Worm (Caenorhabditis elegans) whole organism, early embryonic: ENCODE measurements around the gene cpt-4.

Source experiments
- B0310.2 ChIP-seq: sonication (generic microtip); optimal IDR thresholded peaks from 2 replicates; lab custom pipeline; 2016; ENCODE audit warnings: mild to moderate bottlenecking, missing genetic modification characterization, missing compliant biosample characterization
- F13C5.2 ChIP-seq: sonication (generic microtip); optimal IDR thresholded peaks from 2 replicates; lab custom pipeline; 2017; ENCODE audit warnings: mild to moderate bottlenecking, missing genetic modification characterization, inconsistent platforms, missing compliant biosample characterization
- aly-1 ChIP-seq: sonication (generic microtip); optimal IDR thresholded peaks from 2 replicates; lab custom pipeline; 2016; ENCODE audit warnings: missing genetic modification characterization, missing compliant biosample characterization
- ama-1 ChIP-seq: fragments of 150-350 bp; optimal IDR thresholded peaks from 2 replicates; lab custom pipeline; 2014
- ceh-13 ChIP-seq: fragments of 200-800 bp; sonication (Bioruptor generic); optimal IDR thresholded peaks from 2 replicates; lab custom pipeline; 2018; ENCODE audit warnings: mild to moderate bottlenecking, missing genetic modification characterization, missing compliant biosample characterization
- ceh-36 ChIP-seq: sonication (generic microtip); optimal IDR thresholded peaks from 2 replicates; lab custom pipeline; 2016; ENCODE audit warnings: missing genetic modification characterization, inconsistent platforms, missing compliant biosample characterization
- ets-7 ChIP-seq: sonication (generic microtip); optimal IDR thresholded peaks from 2 replicates; lab custom pipeline; 2016; ENCODE audit warnings: missing genotype, missing genetic modification characterization, missing compliant biosample characterization
- flt-1 ChIP-seq: fragments of 200-800 bp; sonication (Bioruptor generic); IDR thresholded peaks from 2 replicates; pipeline ENCODE4 v1.3.6; 2022; ENCODE audit warnings: missing genetic modification characterization, missing compliant biosample characterization
- hmbx-1 ChIP-seq: sonication (generic microtip); optimal IDR thresholded peaks from 2 replicates; lab custom pipeline; 2016; ENCODE audit warnings: mild to moderate bottlenecking, missing genetic modification characterization, missing compliant biosample characterization
- hmg-4 ChIP-seq: fragments of 200-800 bp; sonication (Bioruptor generic); optimal IDR thresholded peaks from 2 replicates; lab custom pipeline; 2018; ENCODE audit warnings: mild to moderate bottlenecking, missing genetic modification characterization, missing compliant biosample characterization
- hnd-1 ChIP-seq: sonication (generic microtip); optimal IDR thresholded peaks from 2 replicates; lab custom pipeline; 2016; ENCODE audit warnings: missing genetic modification characterization, missing compliant biosample characterization
- pes-1 ChIP-seq: fragments of 200-800 bp; sonication (Bioruptor generic); IDR thresholded peaks from 2 replicates; pipeline ENCODE4 v1.3.6; 2022; ENCODE audit warnings: missing genetic modification reagents, missing genetic modification characterization, missing compliant biosample characterization
- scrt-1 ChIP-seq: fragments of 200-800 bp; sonication (Bioruptor generic); IDR thresholded peaks from 2 replicates; pipeline ENCODE4 v1.3.6; 2022; ENCODE audit warnings: missing genetic modification characterization, missing compliant biosample characterization
- sea-1 ChIP-seq: fragments of 200-800 bp; sonication (Bioruptor generic); conservative IDR thresholded peaks from 2 replicates; pipeline ENCODE4 v1.3.6; 2022; ENCODE audit warnings: missing genetic modification characterization, missing compliant biosample characterization
- tbx-11 ChIP-seq: fragments of 200-800 bp; sonication (Bioruptor generic); IDR thresholded peaks from 2 replicates; pipeline ENCODE4 v1.3.6; 2022; ENCODE audit warnings: missing genetic modification characterization, missing compliant biosample characterization
- tbx-37 ChIP-seq: fragments of 200-800 bp; sonication (Bioruptor generic); conservative IDR thresholded peaks from 2 replicates; pipeline ENCODE4 v1.3.6; 2022; ENCODE audit warnings: missing genetic modification reagents, missing genetic modification characterization, missing compliant biosample characterization
- tra-4 ChIP-seq: sonication (generic microtip); optimal IDR thresholded peaks from 2 replicates; lab custom pipeline; 2017; ENCODE audit warnings: missing genetic modification characterization, missing compliant biosample characterization

Gene cpt-4

DNA sequence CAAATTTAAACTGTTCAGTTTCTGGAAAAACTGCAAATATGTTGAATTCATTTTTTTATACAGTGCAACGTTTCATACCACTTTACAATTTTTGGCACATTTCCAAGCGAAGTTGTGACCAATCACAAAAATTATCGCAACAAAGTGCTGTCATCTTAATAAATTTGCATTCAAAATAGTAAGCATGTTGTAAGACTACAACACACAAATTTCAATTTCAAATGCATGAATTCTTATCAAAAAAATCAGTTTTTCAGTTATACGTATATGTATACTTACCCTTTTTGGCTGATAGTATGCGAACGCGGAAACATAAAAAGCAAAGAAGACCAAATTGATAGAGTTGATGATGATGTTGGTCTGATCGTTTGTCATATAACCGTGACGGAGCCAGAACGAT lies 2.7 kb upstream of the cpt-4 start:
- TF ChIP-seq sea-1 (GFP tag; lab: Robert Waterston, UW) (no peak), aly-1 (tag; lab: Kevin White, UChicago) (no peak), tbx-37 (GFP tag; lab: Robert Waterston, UW) (no peak), ama-1 (lab: Kevin White, UChicago) (no peak), ceh-13 (GFP tag; lab: Kevin White, UChicago) (no peak), ets-7 (tag; lab: Kevin White, UChicago) (no peak), B0310.2 (tag; lab: Kevin White, UChicago) (no peak), pes-1 (GFP tag; lab: Robert Waterston, UW) (no peak), tra-4 (tag; lab: Kevin White, UChicago) (no peak), hmbx-1 (tag; lab: Kevin White, UChicago) (no peak), F13C5.2 (tag; lab: Kevin White, UChicago) (no peak), ceh-36 (tag; lab: Kevin White, UChicago) (no peak), tbx-11 (GFP tag; lab: Robert Waterston, UW) (no peak), scrt-1 (no peak), hmg-4 (GFP tag; lab: Kevin White, UChicago) (no peak)

DNA sequence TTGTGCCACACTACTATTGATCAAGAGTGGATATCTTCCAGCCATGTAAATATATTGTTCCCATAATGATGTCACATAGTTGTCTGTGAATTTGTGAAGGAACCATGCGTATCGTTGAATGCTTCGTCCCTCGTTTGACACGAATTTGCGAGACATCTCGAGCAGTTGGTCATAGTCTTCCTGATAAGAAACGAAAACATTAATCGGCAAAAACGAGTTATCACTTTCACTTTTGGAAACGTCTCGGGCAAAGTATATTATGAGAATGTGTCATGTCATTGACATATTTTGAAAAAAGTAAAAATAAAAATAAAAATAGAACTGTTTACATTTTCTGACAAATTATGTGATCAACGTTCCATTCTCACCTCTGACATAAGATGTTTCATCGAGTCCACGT lies 1.1 kb downstream of the cpt-4 start:
- TF ChIP-seq tra-4 (tag; lab: Kevin White, UChicago) (no peak), hmg-4 (GFP tag; lab: Kevin White, UChicago) (no peak), scrt-1 (no peak), F13C5.2 (tag; lab: Kevin White, UChicago) (no peak), tbx-37 (GFP tag; lab: Robert Waterston, UW) (no peak), flt-1 (GFP tag; lab: Robert Waterston, UW) (no peak), ceh-13 (GFP tag; lab: Kevin White, UChicago) (no peak), tbx-11 (GFP tag; lab: Robert Waterston, UW) (no peak), pes-1 (GFP tag; lab: Robert Waterston, UW) (no peak), hmbx-1 (tag; lab: Kevin White, UChicago) (no peak), ceh-36 (tag; lab: Kevin White, UChicago) (no peak), B0310.2 (tag; lab: Kevin White, UChicago) (no peak), ama-1 (lab: Kevin White, UChicago) (no peak), aly-1 (tag; lab: Kevin White, UChicago) (no peak), sea-1 (GFP tag; lab: Robert Waterston, UW) (no peak), hnd-1 (no peak)

DNA sequence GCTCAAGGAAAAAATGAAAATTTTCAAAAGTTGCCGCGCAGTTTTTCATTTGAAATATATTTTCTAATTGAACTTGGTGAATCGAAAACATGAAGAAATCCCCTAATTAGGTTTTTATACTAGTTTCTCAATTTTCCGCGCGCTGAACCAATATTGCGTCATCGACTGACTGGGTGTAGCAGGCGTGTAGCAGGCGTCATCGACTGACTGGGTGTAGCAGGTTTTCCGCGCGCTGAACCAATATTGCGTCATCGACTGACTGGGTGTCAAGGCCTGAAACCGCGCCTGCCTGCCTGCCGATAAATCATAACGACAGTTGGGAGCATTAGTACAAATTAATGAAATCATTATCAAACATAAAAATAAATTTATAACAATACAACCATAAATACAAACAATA lies 4.2 kb downstream of the cpt-4 start:
- TF ChIP-seq ama-1 (lab: Kevin White, UChicago) (no peak), hmg-4 (GFP tag; lab: Kevin White, UChicago) (peak; percentile 37)

DNA sequence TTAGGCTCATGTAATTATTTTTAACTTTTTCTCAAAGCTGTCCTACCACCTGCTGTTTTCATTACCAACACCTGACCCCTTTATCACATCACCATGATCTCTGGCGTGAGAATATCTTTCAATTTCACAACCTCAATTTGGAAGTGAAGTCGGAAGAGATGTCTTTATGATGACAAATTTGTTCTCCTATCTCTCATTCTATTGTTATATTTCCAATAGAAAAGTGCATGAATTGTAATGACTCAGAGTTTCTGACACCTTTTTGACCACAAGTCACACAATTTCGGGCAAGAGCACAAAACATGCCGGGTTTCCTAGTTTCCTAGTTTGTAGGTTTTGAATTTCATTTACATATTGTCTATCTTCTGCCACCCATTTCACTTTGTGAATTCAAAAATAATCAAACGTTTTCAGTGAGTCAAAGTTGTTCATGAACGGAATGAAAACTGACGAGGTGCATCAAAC lies 8.7 kb downstream of the cpt-4 start, which contains the start of gene srr-4:
Gene srr-4 (plus strand): TSS at position 415 of the 465 bp plus-strand sequence.
- TF ChIP-seq tbx-11 (GFP tag; lab: Robert Waterston, UW) (no peak), pes-1 (GFP tag; lab: Robert Waterston, UW) (no peak), B0310.2 (tag; lab: Kevin White, UChicago) (no peak), F13C5.2 (tag; lab: Kevin White, UChicago) (no peak), tbx-37 (GFP tag; lab: Robert Waterston, UW) (no peak), flt-1 (GFP tag; lab: Robert Waterston, UW) (no peak), aly-1 (tag; lab: Kevin White, UChicago) (no peak)

DNA sequence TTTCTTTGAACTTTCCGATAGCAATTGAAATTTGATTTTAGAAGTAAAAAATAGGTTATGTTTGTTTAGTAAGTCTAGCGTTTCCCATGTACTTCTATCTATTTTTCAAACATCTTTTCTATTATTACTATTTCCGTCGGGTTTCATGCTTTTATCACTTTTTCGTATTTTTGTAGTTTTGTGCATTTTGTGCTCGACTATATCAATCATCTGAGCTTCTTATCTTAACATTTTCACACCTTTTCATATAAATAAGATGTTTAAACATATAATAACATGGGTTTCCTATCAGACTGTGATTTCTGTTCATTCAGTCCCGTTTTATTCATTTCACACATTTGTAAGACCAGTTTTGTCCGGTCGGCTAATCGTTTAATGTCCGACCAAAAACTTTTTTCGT lies 9.5 kb downstream of the cpt-4 start:
- TF ChIP-seq sea-1 (GFP tag; lab: Robert Waterston, UW) (no peak), B0310.2 (tag; lab: Kevin White, UChicago) (no peak), pes-1 (GFP tag; lab: Robert Waterston, UW) (no peak), flt-1 (GFP tag; lab: Robert Waterston, UW) (no peak), scrt-1 (no peak), F13C5.2 (tag; lab: Kevin White, UChicago) (no peak), tra-4 (tag; lab: Kevin White, UChicago) (no peak), hnd-1 (no peak), ama-1 (lab: Kevin White, UChicago) (no peak), hmbx-1 (tag; lab: Kevin White, UChicago) (no peak), ceh-36 (tag; lab: Kevin White, UChicago) (no peak), tbx-37 (GFP tag; lab: Robert Waterston, UW) (no peak), aly-1 (tag; lab: Kevin White, UChicago) (no peak), hmg-4 (GFP tag; lab: Kevin White, UChicago) (no peak), ceh-13 (GFP tag; lab: Kevin White, UChicago) (no peak), ets-7 (tag; lab: Kevin White, UChicago) (no peak), tbx-11 (GFP tag; lab: Robert Waterston, UW) (no peak)

DNA sequence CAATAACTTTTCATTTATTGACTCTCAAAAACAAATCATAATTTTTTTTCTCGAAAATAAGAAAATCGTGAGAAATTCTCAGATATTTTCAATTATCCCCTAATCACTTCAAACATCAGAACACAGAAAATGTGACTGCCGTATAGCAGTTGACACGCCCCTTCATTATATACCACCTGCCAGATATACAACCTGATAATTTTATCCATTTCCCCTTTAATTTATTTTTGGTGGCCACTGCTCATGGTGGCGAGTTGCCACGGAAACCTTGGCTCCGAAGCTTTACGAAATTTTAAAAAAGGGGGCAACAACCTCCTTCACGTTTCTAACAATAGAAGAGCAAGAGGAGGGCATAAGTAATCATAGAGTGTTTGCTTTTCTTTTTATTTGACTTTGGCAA lies 10.8 kb downstream of the cpt-4 start:
- TF ChIP-seq hmbx-1 (tag; lab: Kevin White, UChicago) (no peak), hnd-1 (no peak), tbx-37 (GFP tag; lab: Robert Waterston, UW) (no peak), ceh-36 (tag; lab: Kevin White, UChicago) (no peak), tra-4 (tag; lab: Kevin White, UChicago) (no peak), ama-1 (lab: Kevin White, UChicago) (no peak), ceh-13 (GFP tag; lab: Kevin White, UChicago) (no peak), flt-1 (GFP tag; lab: Robert Waterston, UW) (no peak), F13C5.2 (tag; lab: Kevin White, UChicago) (no peak), sea-1 (GFP tag; lab: Robert Waterston, UW) (no peak), pes-1 (GFP tag; lab: Robert Waterston, UW) (no peak), B0310.2 (tag; lab: Kevin White, UChicago) (no peak), aly-1 (tag; lab: Kevin White, UChicago) (no peak)
